Worm (Caenorhabditis elegans) whole organism, L1 larva: ENCODE data around the gene gfrp-1.
A peak's percentile ranks its signal among the peaks of the same experiment; 100 is the strongest.

Source experiments
- C16A3.4 ChIP-seq: fragments of 150-350 bp; optimal IDR thresholded peaks from 2 replicates; lab custom pipeline; 2014; ENCODE audit warnings: missing biosample characterization, missing genetic modification characterization
- aly-2 ChIP-seq: fragments of 150-350 bp; optimal IDR thresholded peaks from 2 replicates; lab custom pipeline; 2014; ENCODE audit warnings: missing biosample characterization, missing genetic modification characterization
- blmp-1 ChIP-seq: fragments of 150-350 bp; optimal IDR thresholded peaks from 2 replicates; lab custom pipeline; 2014; ENCODE audit warnings: missing biosample characterization, missing genetic modification characterization
- ceh-63 ChIP-seq: fragments of 200-800 bp; sonication (Bioruptor generic); optimal IDR thresholded peaks from 2 replicates; lab custom pipeline; 2018; ENCODE audit warnings: mild to moderate bottlenecking, missing genetic modification characterization, missing compliant biosample characterization
- ceh-8 ChIP-seq: fragments of 200-800 bp; sonication (Bioruptor generic); optimal IDR thresholded peaks from 2 replicates; lab custom pipeline; 2018; ENCODE audit warnings: mild to moderate bottlenecking, missing genetic modification characterization, moderate library complexity, missing compliant biosample characterization
- ceh-82 ChIP-seq, 3 experiments: fragments of 150-350 bp in 1 of 3; sonication (generic microtip) in 2 of 3; optimal IDR thresholded peaks; 2 replicates each; lab custom pipeline; 2014 to 2017; ENCODE audit warnings: missing biosample characterization in 3 of 3, missing genetic modification characterization in 3 of 3
- ceh-88 ChIP-seq: fragments of 200-800 bp; sonication (Bioruptor generic); IDR thresholded peaks from 2 replicates; pipeline ENCODE4 v1.3.6; 2022; ENCODE audit warnings: missing genetic modification characterization, missing compliant biosample characterization
- dpl-1 ChIP-seq, 3 experiments: fragments of 150-350 bp in 2 of 3; sonication (generic microtip) in 1 of 3; optimal IDR thresholded peaks; 2 replicates each; lab custom pipeline; 2014 to 2017; ENCODE audit warnings: missing biosample characterization in 3 of 3, missing genetic modification characterization in 3 of 3, missing genetic modification reagents in 3 of 3
- efl-1 ChIP-seq, 4 experiments: fragments of 150-350 bp; optimal IDR thresholded peaks in 3 of 4; peaks in 1 of 4; 1 replicate in 1 of 4; 2 replicates in 3 of 4; lab custom pipeline; 2014; ENCODE audit warnings: missing biosample characterization in 2 of 4, missing genetic modification characterization in 2 of 4, missing genetic modification reagents in 2 of 4
- efl-3 ChIP-seq: fragments of 200-800 bp; sonication (Bioruptor generic); optimal IDR thresholded peaks from 2 replicates; lab custom pipeline; 2018; ENCODE audit warnings: mild to moderate bottlenecking, missing genetic modification characterization, missing compliant biosample characterization
- elt-2 ChIP-seq: sonication (generic microtip); optimal IDR thresholded peaks from 2 replicates; lab custom pipeline; 2016; ENCODE audit warnings: missing genetic modification characterization, mild to moderate bottlenecking, inconsistent platforms, missing compliant biosample characterization, missing genetic modification reagents
- elt-3 ChIP-seq, 6 experiments: fragments of 150-350 bp in 1 of 6; sonication (generic microtip); optimal IDR thresholded peaks; 2 replicates each; lab custom pipeline; 2017 to 2018; ENCODE audit warnings: missing biosample characterization in 6 of 6, missing genetic modification characterization in 6 of 6, inconsistent platforms in 1 of 6
- hlh-17 ChIP-seq: fragments of 200-800 bp; sonication (Bioruptor generic); optimal IDR thresholded peaks from 2 replicates; lab custom pipeline; 2018; ENCODE audit warnings: missing genetic modification characterization, mild to moderate bottlenecking, missing compliant biosample characterization, moderate library complexity, borderline replicate concordance
- hlh-4 ChIP-seq: sonication (generic microtip); optimal IDR thresholded peaks from 2 replicates; lab custom pipeline; 2016; ENCODE audit warnings: mild to moderate bottlenecking, missing genetic modification characterization, missing compliant biosample characterization
- hpl-2 ChIP-seq: fragments of 150-350 bp; optimal IDR thresholded peaks from 2 replicates; lab custom pipeline; 2014; ENCODE audit warnings: missing biosample characterization, missing genetic modification reagents, missing genetic modification characterization
- irx-1 ChIP-seq: sonication (generic microtip); optimal IDR thresholded peaks from 2 replicates; lab custom pipeline; 2016; ENCODE audit warnings: missing genetic modification characterization, missing compliant biosample characterization
- jun-1 ChIP-seq: fragments of 150-350 bp; optimal IDR thresholded peaks from 2 replicates; lab custom pipeline; 2014; ENCODE audit warnings: missing biosample characterization, missing genetic modification reagents, missing genetic modification characterization
- lin-14 ChIP-seq: fragments of 200-800 bp; sonication (Bioruptor generic); optimal IDR thresholded peaks from 2 replicates; lab custom pipeline; 2018; ENCODE audit warnings: mild to moderate bottlenecking, missing genetic modification characterization, moderate library complexity, missing compliant biosample characterization
- lin-15B ChIP-seq: fragments of 150-350 bp; sonication (generic microtip); optimal IDR thresholded peaks from 3 replicates; lab custom pipeline; 2014; ENCODE audit warnings: missing biosample characterization, missing genetic modification characterization
- mep-1 ChIP-seq: fragments of 150-350 bp; optimal IDR thresholded peaks from 2 replicates; lab custom pipeline; 2014; ENCODE audit warnings: missing biosample characterization, missing genetic modification characterization
- nhr-11 ChIP-seq: fragments of 150-350 bp; optimal IDR thresholded peaks from 2 replicates; lab custom pipeline; 2014; ENCODE audit warnings: missing biosample characterization, missing genetic modification characterization
- nhr-19 ChIP-seq: fragments of 200-800 bp; sonication (Bioruptor generic); conservative IDR thresholded peaks from 2 replicates; pipeline ENCODE4 v1.3.6; 2022; ENCODE audit warnings: missing genetic modification characterization, missing compliant biosample characterization
- nhr-71 ChIP-seq: sonication (generic microtip); optimal IDR thresholded peaks from 2 replicates; lab custom pipeline; 2016; ENCODE audit warnings: mild to moderate bottlenecking, missing genetic modification characterization, moderate library complexity, missing compliant biosample characterization
- nhr-76 ChIP-seq: sonication (generic microtip); optimal IDR thresholded peaks from 2 replicates; lab custom pipeline; 2017; ENCODE audit warnings: missing biosample characterization, missing genetic modification characterization
- nhr-77 ChIP-seq: fragments of 150-350 bp; optimal IDR thresholded peaks from 2 replicates; lab custom pipeline; 2014; ENCODE audit warnings: missing biosample characterization, missing genetic modification characterization
- nhr-85 ChIP-seq: sonication (generic microtip); peaks from one replicate; lab custom pipeline; 2016; ENCODE audit warnings: missing genetic modification characterization, inconsistent platforms, missing compliant biosample characterization
- pag-3 ChIP-seq: sonication (generic microtip); optimal IDR thresholded peaks from 2 replicates; lab custom pipeline; 2017; ENCODE audit warnings: missing genetic modification characterization, mild to moderate bottlenecking, missing compliant biosample characterization, antibody characterized with exemption, borderline replicate concordance; ENCODE audit not compliant: insufficient read depth
- sptf-1 ChIP-seq: fragments of 150-350 bp; optimal IDR thresholded peaks from 2 replicates; lab custom pipeline; 2014; ENCODE audit warnings: missing biosample characterization, missing genetic modification characterization
- tbx-2 ChIP-seq: sonication (generic microtip); optimal IDR thresholded peaks from 2 replicates; lab custom pipeline; 2016; ENCODE audit warnings: missing genetic modification characterization, missing compliant biosample characterization
- tlp-1 ChIP-seq: fragments of 150-350 bp; optimal IDR thresholded peaks from 2 replicates; lab custom pipeline; 2014; ENCODE audit warnings: missing biosample characterization, missing genetic modification characterization
- unc-30 ChIP-seq: sonication (generic microtip); optimal IDR thresholded peaks from 2 replicates; lab custom pipeline; 2017; ENCODE audit warnings: missing biosample characterization, missing genetic modification characterization
- vab-15 ChIP-seq: sonication (generic microtip); optimal IDR thresholded peaks from 2 replicates; lab custom pipeline; 2017; ENCODE audit warnings: missing genotype, mild to moderate bottlenecking, missing genetic modification characterization, missing compliant biosample characterization
- ztf-11 ChIP-seq, 2 experiments: sonication (generic microtip); optimal IDR thresholded peaks; 2 replicates each; lab custom pipeline; 2016 to 2017; ENCODE audit warnings: missing genetic modification characterization in 2 of 2, missing biosample characterization in 1 of 2, missing compliant biosample characterization in 1 of 2

Gene gfrp-1

DNA sequence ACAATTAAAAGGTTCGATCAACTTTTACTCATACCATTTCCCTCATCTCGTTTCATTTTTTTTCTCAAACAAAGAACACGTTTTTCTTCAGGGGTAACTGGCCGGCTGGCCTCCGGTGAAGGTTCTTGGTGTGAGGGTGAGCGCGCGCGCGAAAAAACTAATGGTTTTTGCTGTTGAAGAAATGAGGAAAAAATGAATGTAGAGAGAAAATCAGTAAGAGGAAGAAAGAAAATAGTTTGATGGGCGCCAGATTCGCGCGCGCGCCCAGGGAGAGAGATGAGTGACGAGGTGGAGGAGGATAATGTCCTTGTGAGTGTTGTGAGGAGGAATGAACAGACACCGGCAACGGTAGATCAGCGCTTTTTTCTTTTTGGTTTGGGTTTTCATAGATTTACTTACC is 32.4 kb upstream of the gfrp-1 start (continued):
- TF ChIP-seq ceh-82 (tag; optimal IDR thresholded peaks at IDR 0.05; lab: Kevin White, UChicago) (peak in 1 of 3 experiments; percentile 10), hlh-4 (tag; lab: Kevin White, UChicago) (no peak), sptf-1 (tag; lab: Kevin White, UChicago) (no peak), ceh-63 (GFP tag; lab: Kevin White, UChicago) (no peak), hpl-2 (GFP tag; lab: Kevin White, UChicago) (no peak), hlh-17 (GFP tag; lab: Kevin White, UChicago) (no peak), efl-3 (GFP tag; lab: Kevin White, UChicago) (no peak), nhr-11 (no peak)

DNA sequence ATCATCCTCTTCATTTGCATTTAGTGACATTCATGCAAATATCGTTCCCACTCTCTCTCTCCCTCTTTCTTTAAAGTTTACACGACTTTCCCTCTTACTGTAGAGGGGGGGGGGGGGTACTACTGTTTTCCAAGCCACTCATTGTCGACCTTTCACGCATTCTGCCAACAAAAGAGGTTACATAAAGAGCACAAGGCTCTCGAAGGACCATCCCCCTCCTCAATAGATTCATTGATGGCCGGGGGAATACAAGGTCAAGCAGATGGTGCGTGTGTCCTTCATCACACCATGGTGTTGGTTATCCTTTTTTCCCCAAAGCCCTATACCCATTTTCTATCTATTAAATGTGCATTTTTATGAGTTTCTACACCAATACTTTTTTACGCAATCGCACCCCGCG is 30.4 kb upstream of the gfrp-1 start:
- TF ChIP-seq jun-1, result no peak
- no peak for TF ChIP-seq irx-1 (tag; lab: Kevin White, UChicago)
- no peak for TF ChIP-seq lin-15B (tag; lab: Kevin White, UChicago)
- TF ChIP-seq nhr-76 (tag; lab: Kevin White, UChicago), result no peak
- no peak for TF ChIP-seq C16A3.4 (tag; lab: Kevin White, UChicago)
- TF ChIP-seq elt-3 (tag; optimal IDR thresholded peaks at IDR 0.05; lab: Kevin White, UChicago), result no peak
- no peak for TF ChIP-seq ceh-82 (tag; optimal IDR thresholded peaks at IDR 0.05; lab: Kevin White, UChicago)
- no peak for TF ChIP-seq pag-3 (tag; lab: Kevin White, UChicago)
- TF ChIP-seq hlh-4 (tag; lab: Kevin White, UChicago), result no peak
- no peak for TF ChIP-seq vab-15 (tag; lab: Kevin White, UChicago)
- TF ChIP-seq, all 84 proteins: peak for 0

DNA sequence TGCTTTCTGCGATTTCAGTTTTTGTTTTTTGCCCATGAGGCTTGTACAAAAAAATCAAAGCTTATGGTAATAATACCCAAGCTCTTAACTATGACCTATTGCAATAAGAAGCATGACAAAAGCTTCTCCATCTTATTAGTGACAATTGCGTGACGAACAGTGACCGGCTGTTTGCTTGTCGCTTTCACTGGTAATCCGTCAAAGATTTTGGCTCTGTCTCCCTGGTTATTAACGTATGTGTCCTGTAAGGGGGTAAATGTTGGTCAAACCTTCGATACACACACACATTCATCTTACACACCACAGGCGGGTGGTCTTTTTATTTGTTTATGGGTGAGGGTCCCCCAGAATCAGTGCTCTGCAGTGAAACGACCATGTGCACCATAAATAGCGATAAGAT is 29.3 kb upstream of the gfrp-1 start:
- TF ChIP-seq tbx-2 (tag; lab: Kevin White, UChicago), result peak; percentile 22
- no peak for TF ChIP-seq mep-1 (tag; lab: Kevin White, UChicago)
- TF ChIP-seq ceh-82 (tag; optimal IDR thresholded peaks at IDR 0.05; lab: Kevin White, UChicago), result no peak
- peak; percentile 36 for TF ChIP-seq blmp-1 (tag; lab: Kevin White, UChicago)
- no peak for TF ChIP-seq tlp-1 (tag; lab: Kevin White, UChicago)
- no peak for TF ChIP-seq ceh-8 (GFP tag; lab: Kevin White, UChicago)
- TF ChIP-seq aly-2 (tag; lab: Kevin White, UChicago), result no peak
- peak in 1 of 2 experiments; percentile 37 for TF ChIP-seq ztf-11 (tag; optimal IDR thresholded peaks at IDR 0.05; lab: Kevin White, UChicago)
- TF ChIP-seq nhr-85 (tag; lab: Kevin White, UChicago), result peak; percentile 60

DNA sequence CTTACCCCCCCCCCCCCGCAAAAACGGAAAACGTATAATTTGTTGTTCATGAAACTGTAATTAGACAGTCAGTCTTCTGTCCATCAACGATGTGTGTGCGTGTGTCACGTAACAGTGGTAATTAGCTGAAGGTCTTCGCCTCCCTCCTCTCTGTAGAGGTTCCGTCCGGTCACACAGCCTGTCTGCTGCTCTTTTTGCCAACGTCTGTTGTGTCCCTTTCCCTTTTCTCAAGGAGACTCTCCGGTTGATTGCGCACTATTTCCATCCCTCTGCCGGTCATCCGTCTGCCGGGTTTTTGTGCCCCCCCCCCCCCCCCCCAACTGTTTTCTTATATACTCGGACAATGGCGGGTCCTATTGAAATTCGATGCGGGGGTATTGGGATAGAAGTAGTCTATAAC is 27.7 kb upstream of the gfrp-1 start:
- TF ChIP-seq nhr-19 (0 out of 2 replicates have a peak, but pooled peaks have one; percentile 15), tbx-2 (tag; lab: Kevin White, UChicago) (peak; percentile 9), irx-1 (tag; lab: Kevin White, UChicago) (no peak), nhr-85 (tag; lab: Kevin White, UChicago) (peak; percentile 83), ztf-11 (tag; optimal IDR thresholded peaks at IDR 0.05; lab: Kevin White, UChicago) (peak in 1 of 2 experiments; percentile 16), elt-2 (tag; lab: Kevin White, UChicago) (no peak), lin-14 (peak; percentile 47), unc-30 (tag; lab: Kevin White, UChicago) (no peak), mep-1 (tag; lab: Kevin White, UChicago) (peak; percentile 22), blmp-1 (tag; lab: Kevin White, UChicago) (peak; percentile 42), dpl-1 (GFP tag; optimal IDR thresholded peaks at IDR 0.05; lab: Kevin White, UChicago) (no peak), efl-1 (optimal IDR thresholded peaks at IDR 0.05; lab: Kevin White, UChicago) (no peak), efl-1 (GFP tag; optimal IDR thresholded peaks at IDR 0.05 in 1 of 2; lab: Kevin White, UChicago) (peak in 1 of 2 experiments; percentile 80), nhr-77 (no peak)

DNA sequence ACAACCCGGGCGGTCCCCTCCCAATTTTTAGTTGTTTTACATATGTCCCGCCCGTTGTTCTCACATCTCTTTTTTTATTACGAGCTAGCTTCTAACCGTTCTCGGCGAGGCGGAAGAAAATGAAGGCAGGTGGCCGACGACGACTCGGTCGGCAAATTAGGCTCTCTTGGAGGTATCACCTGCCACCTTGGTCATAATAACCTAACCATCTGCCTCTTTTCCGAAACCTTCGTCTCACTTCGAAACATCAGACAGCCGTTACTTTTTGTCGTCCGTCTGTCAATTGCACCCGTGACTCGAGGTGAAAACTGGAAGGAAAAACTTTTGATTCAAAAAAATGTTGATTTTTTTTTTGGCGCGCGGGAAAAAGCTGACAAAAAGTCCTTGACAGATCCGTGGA is 25.9 kb upstream of the gfrp-1 start:
- TF ChIP-seq efl-1 (optimal IDR thresholded peaks at IDR 0.05; lab: Kevin White, UChicago) (no peak), efl-1 (GFP tag; optimal IDR thresholded peaks at IDR 0.05 in 1 of 2; lab: Kevin White, UChicago) (peak in 1 of 2 experiments; percentile 34), nhr-71 (tag; lab: Kevin White, UChicago) (peak; percentile 10), ceh-88 (no peak), lin-14 (peak; percentile 32), nhr-85 (tag; lab: Kevin White, UChicago) (peak; percentile 82)
